Worm (Caenorhabditis elegans): ENCODE data around the gene nstp-5.
A peak's percentile ranks its signal among the peaks of the same experiment; 100 is the strongest.

The nstp-5 gene

DNA sequence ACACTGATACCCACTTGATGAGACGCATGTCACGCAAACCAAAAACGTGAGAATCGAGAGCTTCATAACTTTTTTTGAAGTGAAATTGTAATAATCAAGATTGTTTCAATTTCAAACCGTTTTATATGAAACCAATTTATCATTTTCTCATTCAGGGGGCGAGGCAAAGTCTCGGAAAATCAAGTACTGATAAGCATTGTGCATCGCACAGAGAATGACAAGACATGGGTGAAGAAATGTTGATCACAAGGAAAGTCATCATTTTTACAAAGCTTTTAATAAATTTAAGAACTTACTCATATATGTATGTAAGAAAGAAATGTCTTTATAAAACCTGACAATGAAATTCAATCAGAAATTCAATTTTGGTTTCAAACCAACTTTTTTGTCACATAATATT lies 51.2 kb downstream of the nstp-5 start, which contains the start of gene K08D8.3:
TSS of gene K08D8.3 (minus strand) at position 131 of the 400 bp plus-strand sequence.
- TF ChIP-seq mdl-1 (tag; optimal IDR thresholded peaks at IDR 0.05) (no peak), mab-5 (tag; optimal IDR thresholded peaks at IDR 0.05) (no peak), ztf-11 (tag; optimal IDR thresholded peaks at IDR 0.05) (no peak), ama-1 (optimal IDR thresholded peaks at IDR 0.05) (no peak), unc-39 (tag; optimal IDR thresholded peaks at IDR 0.05) (no peak), sma-9 (GFP tag; optimal IDR thresholded peaks at IDR 0.05) (peak; percentile 32), sma-9 (tag; optimal IDR thresholded peaks at IDR 0.05) (no peak), nhr-77 (tag; optimal IDR thresholded peaks at IDR 0.05) (no peak), blmp-1 (tag; optimal IDR thresholded peaks at IDR 0.05; ENCODE audit: insufficient read depth) (no peak), C34F6.9 (tag; optimal IDR thresholded peaks at IDR 0.05) (no peak), skn-1 (tag; optimal IDR thresholded peaks at IDR 0.05) (peak; percentile 89), unc-55 (GFP tag; optimal IDR thresholded peaks at IDR 0.05) (no peak), nhr-21 (tag; optimal IDR thresholded peaks at IDR 0.05) (no peak), sem-4 (tag; optimal IDR thresholded peaks at IDR 0.05) (no peak), nhr-23 (tag; optimal IDR thresholded peaks at IDR 0.05) (no peak), aly-2 (tag; optimal IDR thresholded peaks at IDR 0.05) (no peak), fos-1 (tag; optimal IDR thresholded peaks at IDR 0.05) (peak; percentile 89), snpc-4 (tag; optimal IDR thresholded peaks at IDR 0.05) (no peak), ztf-4 (tag; optimal IDR thresholded peaks at IDR 0.05) (no peak)
